Worm (Caenorhabditis elegans) whole organism, L1 larva: ENCODE data around the gene tyr-6.

Experiments used
- egl-27 ChIP-seq, 2 experiments: fragments of 150-350 bp in 1 of 2; sonication (generic microtip); optimal IDR thresholded peaks; 3 replicates each; lab custom pipeline; 2017 to 2018; ENCODE audit warnings: missing biosample characterization in 2 of 2, missing genetic modification characterization in 2 of 2, missing genetic modification reagents in 2 of 2
- jun-1 ChIP-seq: fragments of 150-350 bp; optimal IDR thresholded peaks from 2 replicates; lab custom pipeline; 2014; ENCODE audit warnings: missing biosample characterization, missing genetic modification reagents, missing genetic modification characterization
- lin-13 ChIP-seq: fragments of 150-350 bp; optimal IDR thresholded peaks from 2 replicates; lab custom pipeline; 2014; ENCODE audit warnings: missing biosample characterization, missing genetic modification reagents, missing genetic modification characterization
- lin-39 ChIP-seq: fragments of 150-350 bp; optimal IDR thresholded peaks from 2 replicates; lab custom pipeline; 2014; ENCODE audit warnings: missing biosample characterization, missing genetic modification reagents, missing genetic modification characterization
- mdl-1 ChIP-seq, 2 experiments: fragments of 150-350 bp; optimal IDR thresholded peaks; 2 replicates each; lab custom pipeline; 2014 to 2017; ENCODE audit warnings: missing biosample characterization in 2 of 2, missing genetic modification characterization in 2 of 2, inconsistent platforms in 1 of 2
- nhr-237 ChIP-seq: fragments of 150-350 bp; optimal IDR thresholded peaks from 2 replicates; lab custom pipeline; 2014; ENCODE audit warnings: missing biosample characterization, missing genetic modification characterization
- nhr-28 ChIP-seq: fragments of 150-350 bp; optimal IDR thresholded peaks from 2 replicates; lab custom pipeline; 2014; ENCODE audit warnings: missing biosample characterization, missing genetic modification characterization
- nhr-77 ChIP-seq: fragments of 150-350 bp; optimal IDR thresholded peaks from 2 replicates; lab custom pipeline; 2014; ENCODE audit warnings: missing biosample characterization, missing genetic modification characterization
- skn-1 ChIP-seq: fragments of 150-350 bp; optimal IDR thresholded peaks from 2 replicates; lab custom pipeline; 2014; ENCODE audit warnings: missing biosample characterization, missing genetic modification characterization
- unc-30 ChIP-seq: sonication (generic microtip); optimal IDR thresholded peaks from 2 replicates; lab custom pipeline; 2017; ENCODE audit warnings: missing biosample characterization, missing genetic modification characterization
- unc-98 ChIP-seq: fragments of 200-800 bp; sonication (Bioruptor generic); IDR thresholded peaks from 2 replicates; pipeline ENCODE4 v1.3.6; 2022; ENCODE audit warnings: missing genetic modification characterization, missing compliant biosample characterization

ce11 chrIV:6526522-6526921 is 46.2 kb downstream of the tyr-6 start:
- TF ChIP-seq unc-30 (no peak), skn-1 (tag; lab: Kevin White, UChicago) (no peak), lin-39 (tag; lab: Kevin White, UChicago) (no peak), unc-98 (GFP tag; lab: Robert Waterston, UW) (no peak), nhr-77 (tag; lab: Kevin White, UChicago) (no peak), nhr-237 (tag; lab: Kevin White, UChicago) (no peak), nhr-28 (tag; lab: Kevin White, UChicago) (no peak), jun-1 (tag; lab: Kevin White, UChicago) (no peak), lin-13 (GFP tag; lab: Kevin White, UChicago) (no peak), egl-27 (tag; optimal IDR thresholded peaks at IDR 0.05; lab: Kevin White, UChicago) (no peak), mdl-1 (tag; optimal IDR thresholded peaks at IDR 0.05; lab: Kevin White, UChicago) (no peak)
